Worm (Caenorhabditis elegans) whole organism, L2 larva: ENCODE results near the gene C06A6.2.

Source experiments
- C34F6.9 ChIP-seq: fragments of 150-350 bp; optimal IDR thresholded peaks from 2 replicates; lab custom pipeline; 2014; ENCODE audit warnings: missing biosample characterization, missing genetic modification characterization
- F13H6.1 ChIP-seq: sonication (generic microtip); optimal IDR thresholded peaks from 2 replicates; lab custom pipeline; 2016; ENCODE audit warnings: missing genetic modification characterization, missing compliant biosample characterization
- R02D3.7 ChIP-seq: fragments of 150-350 bp; optimal IDR thresholded peaks from 2 replicates; lab custom pipeline; 2014; ENCODE audit warnings: missing biosample characterization, missing genetic modification characterization
- Y55F3AM.14 ChIP-seq: fragments of 200-800 bp; sonication (Bioruptor generic); optimal IDR thresholded peaks from 2 replicates; lab custom pipeline; 2018; ENCODE audit warnings: mild to moderate bottlenecking, missing genetic modification characterization, missing compliant biosample characterization
- ZK546.5 ChIP-seq: sonication (generic microtip); optimal IDR thresholded peaks from 2 replicates; lab custom pipeline; 2017; ENCODE audit warnings: missing biosample characterization, missing genetic modification characterization
- ama-1 ChIP-seq: fragments of 150-350 bp; optimal IDR thresholded peaks from 2 replicates; lab custom pipeline; 2018; ENCODE audit warnings: inconsistent platforms
- ceh-16 ChIP-seq: fragments of 150-350 bp; optimal IDR thresholded peaks from 2 replicates; lab custom pipeline; 2014; ENCODE audit warnings: missing biosample characterization, missing genetic modification characterization
- ceh-82 ChIP-seq: fragments of 150-350 bp; optimal IDR thresholded peaks from 2 replicates; lab custom pipeline; 2014; ENCODE audit warnings: missing biosample characterization, missing genetic modification characterization
- crh-2 ChIP-seq: sonication (generic microtip); optimal IDR thresholded peaks from 2 replicates; lab custom pipeline; 2017; ENCODE audit warnings: missing biosample characterization, missing genetic modification characterization
- egl-27 ChIP-seq: sonication (generic microtip); optimal IDR thresholded peaks from 3 replicates; lab custom pipeline; 2017; ENCODE audit warnings: missing biosample characterization, missing genetic modification reagents, missing genetic modification characterization
- elt-3 ChIP-seq: sonication (generic microtip); optimal IDR thresholded peaks from 2 replicates; lab custom pipeline; 2017; ENCODE audit warnings: missing biosample characterization, missing genetic modification characterization
- fos-1 ChIP-seq: fragments of 150-350 bp; optimal IDR thresholded peaks from 2 replicates; lab custom pipeline; 2014; ENCODE audit warnings: missing biosample characterization, missing genetic modification characterization
- gmeb-1 ChIP-seq: fragments of 150-350 bp; optimal IDR thresholded peaks from 2 replicates; lab custom pipeline; 2014; ENCODE audit warnings: missing biosample characterization, missing genetic modification characterization
- lin-13 ChIP-seq: fragments of 150-350 bp; optimal IDR thresholded peaks from 2 replicates; lab custom pipeline; 2014; ENCODE audit warnings: missing biosample characterization, missing genetic modification reagents, missing genetic modification characterization
- lin-39 ChIP-seq: fragments of 150-350 bp; optimal IDR thresholded peaks from 2 replicates; lab custom pipeline; 2014; ENCODE audit warnings: missing biosample characterization, missing genetic modification reagents, missing genetic modification characterization
- mab-5 ChIP-seq: fragments of 150-350 bp; optimal IDR thresholded peaks from 2 replicates; lab custom pipeline; 2014; ENCODE audit warnings: missing biosample characterization, missing genetic modification characterization
- mbf-1 ChIP-seq: sonication (generic microtip); optimal IDR thresholded peaks from 2 replicates; lab custom pipeline; 2017; ENCODE audit warnings: missing biosample characterization, missing genetic modification characterization
- nhr-11 ChIP-seq: fragments of 150-350 bp; optimal IDR thresholded peaks from 2 replicates; lab custom pipeline; 2014; ENCODE audit warnings: missing biosample characterization, missing genetic modification characterization
- nhr-12 ChIP-seq: fragments of 150-350 bp; optimal IDR thresholded peaks from 2 replicates; lab custom pipeline; 2014; ENCODE audit warnings: missing biosample characterization, missing genetic modification characterization
- nhr-129 ChIP-seq: fragments of 150-350 bp; optimal IDR thresholded peaks from 2 replicates; lab custom pipeline; 2014; ENCODE audit warnings: missing biosample characterization, missing genetic modification characterization
- nhr-21 ChIP-seq: fragments of 150-350 bp; optimal IDR thresholded peaks from 2 replicates; lab custom pipeline; 2014; ENCODE audit warnings: missing biosample characterization, missing genetic modification characterization
- nhr-237 ChIP-seq: fragments of 150-350 bp; optimal IDR thresholded peaks from 2 replicates; lab custom pipeline; 2014; ENCODE audit warnings: missing biosample characterization, missing genetic modification characterization
- nhr-25 ChIP-seq: fragments of 150-350 bp; sonication (generic microtip); optimal IDR thresholded peaks from 3 replicates; lab custom pipeline; 2014; ENCODE audit warnings: missing biosample characterization, missing genetic modification characterization
- nhr-6 ChIP-seq: fragments of 150-350 bp; optimal IDR thresholded peaks from 2 replicates; lab custom pipeline; 2014; ENCODE audit warnings: missing biosample characterization, missing genetic modification characterization
- sem-4 ChIP-seq: fragments of 150-350 bp; optimal IDR thresholded peaks from 2 replicates; lab custom pipeline; 2014; ENCODE audit warnings: missing biosample characterization, missing genetic modification reagents, missing genetic modification characterization
- skn-1 ChIP-seq: sonication (generic microtip); optimal IDR thresholded peaks from 2 replicates; lab custom pipeline; 2017; ENCODE audit warnings: missing biosample characterization, missing genetic modification characterization
- sma-9 ChIP-seq, 2 experiments: fragments of 150-350 bp in 1 of 2; sonication (generic microtip) in 1 of 2; optimal IDR thresholded peaks; 2 replicates each; lab custom pipeline; 2014 to 2016; ENCODE audit warnings: missing genetic modification characterization in 2 of 2, mild to moderate bottlenecking in 1 of 2, missing biosample characterization in 1 of 2, missing compliant biosample characterization in 1 of 2, missing genetic modification reagents in 1 of 2, moderate library complexity in 1 of 2
- snpc-4 ChIP-seq: fragments of 150-350 bp; optimal IDR thresholded peaks from 2 replicates; lab custom pipeline; 2014; ENCODE audit warnings: missing biosample characterization, missing genetic modification characterization
- unc-39 ChIP-seq: fragments of 150-350 bp; optimal IDR thresholded peaks from 2 replicates; lab custom pipeline; 2014; ENCODE audit warnings: missing biosample characterization, missing genetic modification characterization
- unc-55 ChIP-seq: fragments of 150-350 bp; sonication (generic microtip); optimal IDR thresholded peaks from 3 replicates; lab custom pipeline; 2014; ENCODE audit warnings: missing biosample characterization, missing genetic modification reagents, missing genetic modification characterization
- unc-62 ChIP-seq: fragments of 150-350 bp; optimal IDR thresholded peaks from 2 replicates; lab custom pipeline; 2014; ENCODE audit warnings: missing biosample characterization, missing genetic modification reagents, missing genetic modification characterization
- zag-1 ChIP-seq: fragments of 150-350 bp; optimal IDR thresholded peaks from 2 replicates; lab custom pipeline; 2014; ENCODE audit warnings: missing biosample characterization, missing genetic modification characterization
- ztf-1 ChIP-seq: fragments of 200-800 bp; sonication (Bioruptor generic); conservative IDR thresholded peaks from 2 replicates; pipeline ENCODE4 v1.3.6; 2022; ENCODE audit warnings: missing genetic modification characterization, missing compliant biosample characterization
- ztf-4 ChIP-seq: fragments of 150-350 bp; optimal IDR thresholded peaks from 2 replicates; lab custom pipeline; 2014; ENCODE audit warnings: missing biosample characterization, missing genetic modification characterization

Gene C06A6.2

DNA sequence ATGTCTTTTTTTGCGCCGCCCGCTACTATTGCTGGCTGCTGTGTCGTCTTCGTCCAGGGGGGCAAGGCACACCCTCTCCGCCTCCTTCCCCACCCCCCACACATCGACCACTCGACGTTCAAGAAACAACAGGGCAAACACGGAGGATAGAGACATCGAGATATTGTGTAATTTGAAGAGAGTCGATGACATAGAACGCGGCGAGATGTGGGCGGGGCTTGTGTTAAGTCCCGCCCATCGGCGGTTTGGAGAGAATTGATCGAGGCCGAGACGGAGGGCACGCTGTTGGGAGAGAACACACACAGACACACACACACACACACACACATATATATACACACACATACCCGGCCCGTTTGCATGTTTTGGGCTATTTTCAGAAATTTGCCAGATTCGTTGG is 837 bp upstream of the C06A6.2 start (continued):
- TF ChIP-seq ztf-1 (GFP tag; lab: Robert Waterston, UW) (no peak), ceh-16 (tag; lab: Kevin White, UChicago) (no peak), elt-3 (tag; lab: Kevin White, UChicago) (no peak), crh-2 (tag; lab: Kevin White, UChicago) (peak; percentile 63), gmeb-1 (tag; lab: Kevin White, UChicago) (no peak), nhr-6 (tag; lab: Kevin White, UChicago) (no peak), sma-9 (GFP tag; optimal IDR thresholded peaks at IDR 0.05; lab: Kevin White, UChicago) (peak; percentile 77), sma-9 (tag; optimal IDR thresholded peaks at IDR 0.05; lab: Kevin White, UChicago) (no peak), ceh-82 (tag; lab: Kevin White, UChicago) (no peak), lin-13 (GFP tag; lab: Kevin White, UChicago) (peak; percentile 49), egl-27 (tag; lab: Kevin White, UChicago) (no peak), lin-39 (tag; lab: Kevin White, UChicago) (peak; percentile 32), Y55F3AM.14 (GFP tag; lab: Kevin White, UChicago) (peak; percentile 76), nhr-21 (peak; percentile 49), sem-4 (tag; lab: Kevin White, UChicago) (peak; percentile 15), nhr-129 (tag; lab: Kevin White, UChicago) (peak; percentile 80), mab-5 (tag; lab: Kevin White, UChicago) (no peak), unc-39 (tag; lab: Kevin White, UChicago) (no peak), ama-1 (lab: Kevin White, UChicago) (no peak)

DNA sequence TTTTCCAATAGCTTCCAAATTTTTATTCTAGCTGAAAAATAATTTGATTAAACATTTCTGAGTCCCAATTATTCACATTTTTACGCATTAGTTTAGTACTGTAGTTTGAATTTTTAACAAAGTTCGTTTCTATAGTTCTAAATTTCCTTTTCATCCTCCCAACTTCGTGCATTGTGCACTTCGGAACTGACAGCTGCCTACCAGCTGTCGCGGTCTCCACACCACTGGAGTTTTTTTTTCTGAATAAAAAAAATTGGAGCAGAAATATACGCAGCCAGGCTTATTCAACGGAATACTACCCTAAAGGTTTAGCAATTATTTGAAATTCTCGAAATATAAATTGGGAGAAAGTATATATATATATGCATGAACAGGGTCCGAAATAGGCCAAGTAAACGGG is 2.8 kb downstream of the C06A6.2 start:
- TF ChIP-seq nhr-237 (tag; lab: Kevin White, UChicago) (no peak), sem-4 (tag; lab: Kevin White, UChicago) (no peak), unc-62 (GFP tag; lab: Kevin White, UChicago) (no peak), crh-2 (tag; lab: Kevin White, UChicago) (no peak), zag-1 (tag; lab: Kevin White, UChicago) (no peak), nhr-25 (tag; lab: Kevin White, UChicago) (no peak), nhr-21 (no peak), nhr-12 (tag; lab: Kevin White, UChicago) (no peak), snpc-4 (tag; lab: Kevin White, UChicago) (no peak), lin-39 (tag; lab: Kevin White, UChicago) (no peak), ceh-16 (tag; lab: Kevin White, UChicago) (no peak), unc-55 (no peak), ztf-4 (tag; lab: Kevin White, UChicago) (no peak), skn-1 (tag; lab: Kevin White, UChicago) (no peak), gmeb-1 (tag; lab: Kevin White, UChicago) (no peak), ZK546.5 (tag; lab: Kevin White, UChicago) (no peak), nhr-11 (tag; lab: Kevin White, UChicago) (no peak), R02D3.7 (no peak), ztf-1 (GFP tag; lab: Robert Waterston, UW) (no peak), egl-27 (tag; lab: Kevin White, UChicago) (no peak)

- TF ChIP-seq nhr-21 (no peak), ztf-1 (GFP tag; lab: Robert Waterston, UW) (no peak), zag-1 (tag; lab: Kevin White, UChicago) (no peak), unc-39 (tag; lab: Kevin White, UChicago) (no peak), fos-1 (tag; lab: Kevin White, UChicago) (no peak), mbf-1 (tag; lab: Kevin White, UChicago) (no peak), lin-39 (tag; lab: Kevin White, UChicago) (no peak), unc-62 (GFP tag; lab: Kevin White, UChicago) (no peak), R02D3.7 (no peak)
Measured at ce11 chrIV:7850329-7850728, 3.9 kb downstream of the C06A6.2 start.

DNA sequence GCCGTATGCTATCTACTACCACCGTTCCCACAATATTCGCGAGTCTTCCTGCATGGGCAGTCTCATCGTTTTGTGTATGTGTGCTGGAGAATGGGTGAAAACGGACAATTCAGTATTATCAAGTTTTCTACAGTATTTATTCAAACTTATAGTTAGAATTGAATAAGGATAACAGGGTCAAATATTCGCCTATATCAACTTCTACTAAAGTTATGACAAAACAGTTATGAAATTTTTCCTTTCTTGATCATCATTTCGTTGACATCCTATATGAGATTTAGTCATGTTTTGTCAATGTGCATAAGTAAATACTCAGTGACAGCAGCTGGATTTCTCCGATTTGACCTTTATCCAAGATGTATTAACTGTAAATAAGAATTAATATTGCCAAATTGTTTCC is 4.9 kb downstream of the C06A6.2 start:
- no peak for TF ChIP-seq ceh-82 (tag; lab: Kevin White, UChicago)
- TF ChIP-seq nhr-237 (tag; lab: Kevin White, UChicago): no peak
- no peak for TF ChIP-seq ama-1 (lab: Kevin White, UChicago)
- no peak for TF ChIP-seq nhr-25 (tag; lab: Kevin White, UChicago)
- no peak for TF ChIP-seq lin-39 (tag; lab: Kevin White, UChicago)
- no peak for TF ChIP-seq unc-62 (GFP tag; lab: Kevin White, UChicago)
- no peak for TF ChIP-seq Y55F3AM.14 (GFP tag; lab: Kevin White, UChicago)
- no peak for TF ChIP-seq C34F6.9 (tag; lab: Kevin White, UChicago)
- no peak for TF ChIP-seq F13H6.1 (tag; lab: Kevin White, UChicago)
- TF ChIP-seq unc-39 (tag; lab: Kevin White, UChicago): no peak
- TF ChIP-seq ztf-4 (tag; lab: Kevin White, UChicago): no peak
- TF ChIP-seq unc-55: no peak
